Fruit fly (Drosophila melanogaster) whole organism, prepupa: ENCODE data around the gene CG13252.
A peak's percentile ranks its signal among the peaks of the same experiment; 100 is the strongest.

Experiments used
- CG10631 ChIP-seq: fragments of 200-800 bp; sonication (Bioruptor generic); optimal IDR thresholded peaks from 2 replicates; lab custom pipeline; 2016; ENCODE audit warnings: missing biosample characterization, missing genetic modification characterization
- CG10669 ChIP-seq: fragments of 200-800 bp; sonication (Bioruptor generic); optimal IDR thresholded peaks from 3 replicates; lab custom pipeline; 2018; ENCODE audit warnings: missing biosample characterization, mild to moderate bottlenecking, missing genetic modification characterization, moderate library complexity
- CG11762 ChIP-seq: fragments of 200-800 bp; sonication (Bioruptor generic); optimal IDR thresholded peaks from 3 replicates; lab custom pipeline; 2016; ENCODE audit warnings: missing biosample characterization, missing genetic modification characterization; ENCODE audit not compliant: insufficient read depth
- CG11902 ChIP-seq: fragments of 200-800 bp; sonication (Bioruptor generic); optimal IDR thresholded peaks from 3 replicates; lab custom pipeline; 2016; ENCODE audit warnings: missing biosample characterization, missing genetic modification characterization
- CG1621 ChIP-seq: fragments of 200-800 bp; sonication (Bioruptor generic); optimal IDR thresholded peaks from 3 replicates; lab custom pipeline; 2018; ENCODE audit warnings: missing biosample characterization, mild to moderate bottlenecking, missing genetic modification characterization
- CG16779 ChIP-seq: fragments of 200-800 bp; sonication (Bioruptor generic); optimal IDR thresholded peaks from 3 replicates; lab custom pipeline; 2017; ENCODE audit warnings: missing biosample characterization, mild to moderate bottlenecking, missing genetic modification characterization
- CG31627 ChIP-seq: fragments of 200-800 bp; sonication (Bioruptor generic); optimal IDR thresholded peaks from 3 replicates; lab custom pipeline; 2016; ENCODE audit warnings: missing biosample characterization, missing genetic modification characterization
- CG32006 ChIP-seq: fragments of 200-800 bp; sonication (Bioruptor generic); optimal IDR thresholded peaks from 3 replicates; lab custom pipeline; 2017; ENCODE audit warnings: missing biosample characterization, mild to moderate bottlenecking, missing genetic modification characterization
- CG34406 ChIP-seq: fragments of 200-800 bp; sonication (Bioruptor generic); optimal IDR thresholded peaks from 3 replicates; lab custom pipeline; 2016; ENCODE audit warnings: missing biosample characterization, missing genetic modification characterization
- CG3919 ChIP-seq: fragments of 200-800 bp; sonication (Bioruptor generic); optimal IDR thresholded peaks from 3 replicates; lab custom pipeline; 2016; ENCODE audit warnings: missing biosample characterization, missing genetic modification characterization
- CG4318 ChIP-seq: fragments of 200-800 bp; sonication (Bioruptor generic); optimal IDR thresholded peaks from 3 replicates; lab custom pipeline; 2017; ENCODE audit warnings: missing biosample characterization, mild to moderate bottlenecking, missing genetic modification characterization
- CG6163 ChIP-seq: fragments of 200-800 bp; sonication (Bioruptor generic); IDR thresholded peaks from 3 replicates; pipeline ENCODE4 v1.3.6; 2022; ENCODE audit warnings: missing biosample characterization, missing genetic modification characterization
- CG6276 ChIP-seq: fragments of 200-800 bp; sonication (Bioruptor generic); optimal IDR thresholded peaks from 2 replicates; lab custom pipeline; 2017; ENCODE audit warnings: missing biosample characterization, mild to moderate bottlenecking, missing genetic modification characterization
- CG6792 ChIP-seq: fragments of 200-800 bp; sonication (Bioruptor generic); optimal IDR thresholded peaks from 3 replicates; lab custom pipeline; 2016; ENCODE audit warnings: missing biosample characterization, missing genetic modification characterization
- CG6808 ChIP-seq: fragments of 200-800 bp; sonication (Bioruptor generic); optimal IDR thresholded peaks from 3 replicates; lab custom pipeline; 2017; ENCODE audit warnings: missing biosample characterization, missing genetic modification characterization, mild to moderate bottlenecking, moderate library complexity, missing genetic modification reagents
- CG6854 ChIP-seq: fragments of 200-800 bp; sonication (Bioruptor generic); optimal IDR thresholded peaks from 2 replicates; lab custom pipeline; 2017; ENCODE audit warnings: missing biosample characterization, mild to moderate bottlenecking, missing genetic modification characterization
- CG7368 ChIP-seq: fragments of 200-800 bp; sonication (Bioruptor generic); optimal IDR thresholded peaks from 3 replicates; lab custom pipeline; 2016; ENCODE audit warnings: missing biosample characterization, missing genetic modification characterization
- CG8119 ChIP-seq: fragments of 200-800 bp; sonication (Bioruptor generic); IDR thresholded peaks from 3 replicates; pipeline ENCODE4 v1.3.6; 2022; ENCODE audit warnings: missing biosample characterization, missing genetic modification characterization
- CG8319 ChIP-seq: fragments of 200-800 bp; sonication (Bioruptor generic); optimal IDR thresholded peaks from 3 replicates; lab custom pipeline; 2016; ENCODE audit warnings: missing biosample characterization, missing genetic modification characterization
- CG8632 ChIP-seq: fragments of 200-800 bp; sonication (Bioruptor generic); optimal IDR thresholded peaks from 3 replicates; lab custom pipeline; 2016; ENCODE audit warnings: missing biosample characterization, missing genetic modification characterization
- CG9139 ChIP-seq: fragments of 200-800 bp; sonication (Bioruptor generic); optimal IDR thresholded peaks from 3 replicates; lab custom pipeline; 2017; ENCODE audit warnings: missing biosample characterization, mild to moderate bottlenecking, missing genetic modification characterization
- Eip75B ChIP-seq: fragments of 200-800 bp; sonication (Bioruptor generic); optimal IDR thresholded peaks from 3 replicates; lab custom pipeline; 2016; ENCODE audit warnings: missing biosample characterization, missing genetic modification characterization
- Eip93F ChIP-seq: fragments of 200-800 bp; sonication (Bioruptor generic); optimal IDR thresholded peaks from 2 replicates; lab custom pipeline; 2016; ENCODE audit warnings: missing biosample characterization, mild to moderate bottlenecking, missing genetic modification characterization
- Ets21C ChIP-seq: fragments of 200-800 bp; sonication (Bioruptor generic); optimal IDR thresholded peaks from 3 replicates; lab custom pipeline; 2016; ENCODE audit warnings: missing biosample characterization, missing genetic modification characterization
- Ets96B ChIP-seq: fragments of 200-800 bp; optimal IDR thresholded peaks from 2 replicates; lab custom pipeline; 2019; ENCODE audit warnings: missing biosample characterization, mild to moderate bottlenecking, missing genetic modification characterization, moderate library complexity
- Hr38 ChIP-seq: sonication (Bioruptor generic); optimal IDR thresholded peaks from 2 replicates; lab custom pipeline; 2016; ENCODE audit warnings: missing biosample characterization, missing genetic modification characterization
- Hr39 ChIP-seq: fragments of 200-800 bp; sonication (Bioruptor generic); optimal IDR thresholded peaks from 2 replicates; lab custom pipeline; 2016; ENCODE audit warnings: missing biosample characterization, missing genetic modification characterization
- Hr4 ChIP-seq: fragments of 200-800 bp; sonication (Bioruptor generic); optimal IDR thresholded peaks from 3 replicates; lab custom pipeline; 2016; ENCODE audit warnings: missing biosample characterization, missing genetic modification characterization
- Lpt ChIP-seq: fragments of 200-800 bp; sonication (Bioruptor generic); optimal IDR thresholded peaks from 3 replicates; lab custom pipeline; 2016; ENCODE audit warnings: missing biosample characterization, missing genetic modification characterization
- OdsH ChIP-seq: fragments of 200-800 bp; sonication (Bioruptor generic); optimal IDR thresholded peaks from 3 replicates; lab custom pipeline; 2016; ENCODE audit warnings: missing biosample characterization, missing genetic modification characterization
- Smox ChIP-seq: fragments of 200-800 bp; sonication (Bioruptor generic); optimal IDR thresholded peaks from 3 replicates; lab custom pipeline; 2016; ENCODE audit warnings: missing biosample characterization, missing genetic modification characterization
- Sox102F ChIP-seq: fragments of 200-800 bp; sonication (Bioruptor generic); optimal IDR thresholded peaks from 2 replicates; lab custom pipeline; 2016; ENCODE audit warnings: missing biosample characterization, mild to moderate bottlenecking, missing genetic modification characterization
- Sox15 ChIP-seq: fragments of 200-800 bp; sonication (Bioruptor generic); optimal IDR thresholded peaks from 3 replicates; lab custom pipeline; 2016; ENCODE audit warnings: missing biosample characterization, missing genetic modification characterization
- achi ChIP-seq: fragments of 200-800 bp; sonication (Bioruptor generic); optimal IDR thresholded peaks from 3 replicates; lab custom pipeline; 2016; ENCODE audit warnings: missing biosample characterization, missing genetic modification characterization
- acj6 ChIP-seq: fragments of 200-800 bp; sonication (Bioruptor generic); optimal IDR thresholded peaks from 3 replicates; lab custom pipeline; 2016; ENCODE audit warnings: missing biosample characterization, missing genetic modification characterization
- cyc ChIP-seq: fragments of 200-800 bp; sonication (Bioruptor generic); optimal IDR thresholded peaks from 3 replicates; lab custom pipeline; 2016; ENCODE audit warnings: missing biosample characterization, missing genetic modification characterization
- dsx ChIP-seq: fragments of 200-800 bp; optimal IDR thresholded peaks from 3 replicates; lab custom pipeline; 2019; ENCODE audit warnings: missing biosample characterization, mild to moderate bottlenecking, missing genetic modification characterization, moderate library complexity; ENCODE audit not compliant: poor library complexity, severe bottlenecking
- eg ChIP-seq: fragments of 200-800 bp; sonication (Bioruptor generic); IDR thresholded peaks from 3 replicates; pipeline ENCODE4 v1.3.6; 2022; ENCODE audit warnings: missing biosample characterization, missing genetic modification characterization
- esn ChIP-seq: fragments of 200-800 bp; sonication (Bioruptor generic); optimal IDR thresholded peaks from 2 replicates; lab custom pipeline; 2016; ENCODE audit warnings: missing biosample characterization, mild to moderate bottlenecking, missing genetic modification characterization, moderate library complexity
- fd59A ChIP-seq: fragments of 200-800 bp; sonication (Bioruptor generic); optimal IDR thresholded peaks from 2 replicates; lab custom pipeline; 2017; ENCODE audit warnings: missing biosample characterization, mild to moderate bottlenecking, missing genetic modification characterization, missing genetic modification reagents
- fd85E ChIP-seq: fragments of 200-800 bp; sonication (Bioruptor generic); optimal IDR thresholded peaks from 3 replicates; lab custom pipeline; 2016; ENCODE audit warnings: missing biosample characterization, missing genetic modification characterization
- fkh ChIP-seq: fragments of 200-800 bp; sonication (Bioruptor generic); optimal IDR thresholded peaks from 3 replicates; lab custom pipeline; 2017; ENCODE audit warnings: missing biosample characterization, mild to moderate bottlenecking, missing genetic modification characterization, moderate library complexity
- lz ChIP-seq: fragments of 200-800 bp; sonication (Bioruptor generic); optimal IDR thresholded peaks from 3 replicates; lab custom pipeline; 2016; ENCODE audit warnings: missing biosample characterization, missing genetic modification characterization
- pdm3 ChIP-seq: fragments of 200-800 bp; sonication (Bioruptor generic); optimal IDR thresholded peaks from 3 replicates; lab custom pipeline; 2016; ENCODE audit warnings: missing biosample characterization, missing genetic modification characterization
- salr ChIP-seq, 2 experiments: fragments of 200-800 bp; sonication (Bioruptor generic); optimal IDR thresholded peaks; 3 replicates each; lab custom pipeline; 2016 to 2018; ENCODE audit warnings: missing biosample characterization in 2 of 2, missing genetic modification characterization in 2 of 2, mild to moderate bottlenecking in 1 of 2
- spab ChIP-seq: fragments of 200-800 bp; sonication (Bioruptor generic); optimal IDR thresholded peaks from 2 replicates; lab custom pipeline; 2017; ENCODE audit warnings: missing biosample characterization, mild to moderate bottlenecking, missing genetic modification characterization, missing genetic modification reagents
- ss ChIP-seq, 2 experiments: fragments of 200-800 bp; sonication (Bioruptor generic); optimal IDR thresholded peaks; 2 replicates in 1 of 2; 3 replicates in 1 of 2; lab custom pipeline; 2017 to 2018; ENCODE audit warnings: mild to moderate bottlenecking in 2 of 2, missing biosample characterization in 2 of 2, missing genetic modification characterization in 2 of 2, moderate library complexity in 1 of 2
- svp ChIP-seq: fragments of 200-800 bp; sonication (Bioruptor generic); peaks from one replicate; lab custom pipeline; 2016; ENCODE audit warnings: missing biosample characterization, missing genetic modification characterization
- topi ChIP-seq: fragments of 200-800 bp; sonication (Bioruptor generic); optimal IDR thresholded peaks from 3 replicates; lab custom pipeline; 2016; ENCODE audit warnings: missing biosample characterization, missing genetic modification characterization
- vri ChIP-seq: fragments of 200-800 bp; sonication (Bioruptor generic); optimal IDR thresholded peaks from 3 replicates; lab custom pipeline; 2016; ENCODE audit warnings: missing biosample characterization, mild to moderate bottlenecking, missing genetic modification characterization

The CG13252 gene

dm6 chr3L:20778224-20779063 lies 48.1 kb downstream of the CG13252 start, which contains the start of the genes Pex16 and Pex14:
Gene Pex16 (minus strand): TSS chr3L:20778264.
Gene Pex14 (plus strand): TSS chr3L:20778799.
- no peak for TF ChIP-seq CG1621 (tag; lab: Kevin White, UChicago)
- TF ChIP-seq fd85E (GFP tag; lab: Kevin White, UChicago), result no peak
- TF ChIP-seq CG9139 (GFP tag; lab: Kevin White, UChicago), result no peak
- no peak for TF ChIP-seq Smox (GFP tag; lab: Kevin White, UChicago)
- TF ChIP-seq CG31627 (GFP tag; lab: Kevin White, UChicago), result peak; percentile 86
- TF ChIP-seq spab (GFP tag; lab: Kevin White, UChicago), result no peak
- peak; percentile 78 for TF ChIP-seq pdm3 (GFP tag; lab: Kevin White, UChicago)
- TF ChIP-seq CG34406 (GFP tag; lab: Kevin White, UChicago), result no peak
- TF ChIP-seq esn (GFP tag; lab: Kevin White, UChicago), result peak; percentile 81
- TF ChIP-seq CG4318, result no peak
- TF ChIP-seq Hr39 (GFP tag; lab: Kevin White, UChicago), result peak; percentile 87
- TF ChIP-seq dsx (GFP tag; lab: Kevin White, UChicago), result peak; percentile 48
- TF ChIP-seq acj6, result peak; percentile 74
- TF ChIP-seq Lpt (GFP tag; lab: Kevin White, UChicago), result peak; percentile 41
- TF ChIP-seq eg, result peak; percentile 74
- TF ChIP-seq CG6276, result peak; percentile 26
- no peak for TF ChIP-seq CG8632 (GFP tag; lab: Kevin White, UChicago)
- peak; percentile 55 for TF ChIP-seq achi (GFP tag; lab: Kevin White, UChicago)
- TF ChIP-seq CG3919, result peak; percentile 75
- peak; percentile 12 for TF ChIP-seq CG16779 (tag; lab: Kevin White, UChicago)
- peak; percentile 83 for TF ChIP-seq lz (GFP tag; lab: Kevin White, UChicago)
- peak in 1 of 2 experiments; percentile 51 for TF ChIP-seq salr (GFP tag; optimal IDR thresholded peaks at IDR 0.05; lab: Kevin White, UChicago)
- TF ChIP-seq Hr4 (GFP tag; lab: Kevin White, UChicago), result peak; percentile 77
- TF ChIP-seq CG8319 (GFP tag; lab: Kevin White, UChicago), result peak; percentile 57
- TF ChIP-seq CG8119 (GFP tag; lab: Robert Waterston, UW), result no peak
- TF ChIP-seq Sox102F, result no peak
- no peak for TF ChIP-seq CG6854 (GFP tag; lab: Kevin White, UChicago)
- no peak for TF ChIP-seq CG10669
- TF ChIP-seq Eip93F, result no peak
- peak; percentile 83 for TF ChIP-seq cyc
- peak; percentile 66 for TF ChIP-seq CG11902 (GFP tag; lab: Kevin White, UChicago)
- TF ChIP-seq Ets21C (GFP tag; lab: Kevin White, UChicago), result peak; percentile 74
- TF ChIP-seq CG6808 (GFP tag; lab: Kevin White, UChicago), result no peak
- TF ChIP-seq fkh (GFP tag; lab: Kevin White, UChicago), result peak; percentile 27
- no peak for TF ChIP-seq CG32006
- peak; percentile 37 for TF ChIP-seq Ets96B
- TF ChIP-seq Sox15 (GFP tag; lab: Kevin White, UChicago), result peak; percentile 63
- TF ChIP-seq ss (GFP tag; optimal IDR thresholded peaks at IDR 0.05; lab: Kevin White, UChicago), result peak; percentile 22 to 38
- no peak for TF ChIP-seq OdsH
- TF ChIP-seq svp (GFP tag; lab: Kevin White, UChicago), result peak; percentile 91
- TF ChIP-seq Eip75B (GFP tag; lab: Kevin White, UChicago), result no peak
- TF ChIP-seq CG7368 (GFP tag; lab: Kevin White, UChicago), result peak; percentile 38
- TF ChIP-seq CG10631 (GFP tag; lab: Kevin White, UChicago), result no peak
- TF ChIP-seq CG11762 (GFP tag; lab: Kevin White, UChicago), result peak; percentile 46
- peak; percentile 74 for TF ChIP-seq CG6163 (GFP tag; lab: Robert Waterston, UW)
- TF ChIP-seq topi (GFP tag; lab: Kevin White, UChicago), result peak; percentile 71
- no peak for TF ChIP-seq Hr38 (GFP tag; lab: Kevin White, UChicago)
- TF ChIP-seq fd59A (GFP tag; lab: Kevin White, UChicago), result peak; percentile 51
- TF ChIP-seq CG6792 (GFP tag; lab: Kevin White, UChicago), result peak; percentile 61
- no peak for TF ChIP-seq vri (GFP tag; lab: Kevin White, UChicago)
